Worm (Caenorhabditis elegans): ENCODE measurements around the gene F29G6.1.

The F29G6.1 gene

DNA sequence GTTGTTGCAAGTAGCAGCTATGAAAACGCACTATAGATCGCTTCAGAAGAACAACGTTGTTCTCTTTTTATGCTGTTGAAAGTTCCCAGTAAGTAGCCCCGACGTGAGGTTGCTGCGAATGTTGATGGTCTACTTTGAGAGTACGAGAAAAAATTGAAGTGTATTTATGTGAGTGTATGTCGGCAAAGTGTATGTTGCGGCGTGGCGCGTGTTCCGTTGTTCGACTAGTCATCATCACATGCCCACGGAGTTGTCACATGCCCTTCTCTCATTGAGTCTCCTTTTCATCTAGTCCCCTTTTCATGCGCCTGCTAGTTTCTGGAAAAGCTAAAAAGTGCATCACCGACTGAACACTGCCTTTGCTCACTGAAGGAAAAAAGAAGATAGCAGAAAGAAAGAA, 30.2 kb upstream of the F29G6.1 start:
- TF ChIP-seq nhr-19 (GFP tag; conservative IDR thresholded peaks at IDR 0.05) (peak; percentile 56), unc-130 (tag; optimal IDR thresholded peaks at IDR 0.05) (peak; percentile 32), mdl-1 (tag; optimal IDR thresholded peaks at IDR 0.05) (peak in 1 of 2 experiments; percentile 88), unc-62 (GFP tag; optimal IDR thresholded peaks at IDR 0.05) (no peak), lin-15B (tag; optimal IDR thresholded peaks at IDR 0.05) (no peak), fos-1 (tag; optimal IDR thresholded peaks at IDR 0.05) (no peak), nhr-20 (tag; optimal IDR thresholded peaks at IDR 0.05) (peak; percentile 62), grh-1 (GFP tag; IDR thresholded peaks at IDR 0.05) (no peak), snu-23 (GFP tag; optimal IDR thresholded peaks at IDR 0.05) (peak; percentile 59), C16A3.4 (tag; optimal IDR thresholded peaks at IDR 0.05) (no peak), lsy-2 (tag; optimal IDR thresholded peaks at IDR 0.05) (peak; percentile 3 to 25), rnt-1 (tag; optimal IDR thresholded peaks at IDR 0.05) (peak; percentile 24), mep-1 (tag; optimal IDR thresholded peaks at IDR 0.05) (peak; percentile 49), lir-3 (tag; optimal IDR thresholded peaks at IDR 0.05; ENCODE audit: poor library complexity) (no peak), efl-3 (GFP tag; optimal IDR thresholded peaks at IDR 0.05) (no peak), nhr-90 (tag; optimal IDR thresholded peaks at IDR 0.05; ENCODE audit: poor library complexity) (no peak), nhr-85 (tag) (peak; percentile 69), unc-86 (tag; optimal IDR thresholded peaks at IDR 0.05) (peak; percentile 51), Y116A8C.19 (tag; optimal IDR thresholded peaks at IDR 0.05; ENCODE audit: borderline replicate concordance) (no peak), dsc-1 (tag; optimal IDR thresholded peaks at IDR 0.05) (no peak), nhr-77 (tag; optimal IDR thresholded peaks at IDR 0.05) (no peak), snpc-4 (tag; optimal IDR thresholded peaks at IDR 0.05) (peak; percentile 42), fkh-4 (tag; optimal IDR thresholded peaks at IDR 0.05; ENCODE audit: borderline replicate concordance) (no peak), pax-3 (tag; optimal IDR thresholded peaks at IDR 0.05) (peak; percentile 25), sox-4 (tag; optimal IDR thresholded peaks at IDR 0.05) (peak; percentile 5), tbx-2 (tag; optimal IDR thresholded peaks at IDR 0.05) (peak; percentile 48), ceh-88 (GFP tag; IDR thresholded peaks at IDR 0.05) (no peak), F16B12.6 (tag; optimal IDR thresholded peaks at IDR 0.05) (no peak), ceh-90 (tag; optimal IDR thresholded peaks at IDR 0.05) (no peak), swsn-7 (tag; optimal IDR thresholded peaks at IDR 0.05) (peak; percentile 25), xbp-1 (tag; optimal IDR thresholded peaks at IDR 0.05) (no peak), unc-98 (GFP tag; IDR thresholded peaks at IDR 0.05) (no peak), ama-1 (optimal IDR thresholded peaks at IDR 0.05) (no peak), ces-1 (GFP tag; optimal IDR thresholded peaks at IDR 0.05) (no peak), ztf-11 (tag; optimal IDR thresholded peaks at IDR 0.05) (no peak), elt-2 (tag; optimal IDR thresholded peaks at IDR 0.05) (no peak), lin-14 (GFP tag; optimal IDR thresholded peaks at IDR 0.05) (peak; percentile 96), vab-15 (tag; optimal IDR thresholded peaks at IDR 0.05) (no peak), lin-13 (GFP tag; optimal IDR thresholded peaks at IDR 0.05) (no peak), sptf-1 (tag; optimal IDR thresholded peaks at IDR 0.05) (no peak), alr-1 (tag; optimal IDR thresholded peaks at IDR 0.05; ENCODE audit: borderline replicate concordance) (no peak), pag-3 (tag; optimal IDR thresholded peaks at IDR 0.05; ENCODE audit: borderline replicate concordance, insufficient read depth) (no peak), egl-27 (tag; optimal IDR thresholded peaks at IDR 0.05) (no peak), egl-13 (tag; optimal IDR thresholded peaks at IDR 0.05) (peak; percentile 24), aha-1 (tag; optimal IDR thresholded peaks at IDR 0.05) (no peak), ceh-8 (GFP tag; optimal IDR thresholded peaks at IDR 0.05) (no peak), lin-39 (tag; optimal IDR thresholded peaks at IDR 0.05) (no peak), ceh-82 (tag; optimal IDR thresholded peaks at IDR 0.05) (peak in 2 of 3 experiments; percentile 5 to 6), skn-1 (tag; optimal IDR thresholded peaks at IDR 0.05) (peak; percentile 89), nhr-28 (tag; optimal IDR thresholded peaks at IDR 0.05) (no peak), sup-37 (GFP tag; optimal IDR thresholded peaks at IDR 0.05) (no peak), hlh-4 (tag; optimal IDR thresholded peaks at IDR 0.05) (no peak), mef-2 (tag; optimal IDR thresholded peaks at IDR 0.05) (no peak)
